Worm (Caenorhabditis elegans): ENCODE results near the gene F28C6.8.

The F28C6.8 gene

ce11 chrII:8617516-8617915 is 10.9 kb downstream of the F28C6.8 start, which contains the start of gene chhy-1:
TSS of gene chhy-1 (minus strand) at chrII:8617616.
- TF ChIP-seq aly-2 (tag; optimal IDR thresholded peaks at IDR 0.05) (no peak), egl-27 (tag; optimal IDR thresholded peaks at IDR 0.05) (no peak), sma-3 (GFP tag; optimal IDR thresholded peaks at IDR 0.05) (no peak), nhr-6 (tag; optimal IDR thresholded peaks at IDR 0.05) (no peak), C34F6.9 (tag; optimal IDR thresholded peaks at IDR 0.05) (no peak), elt-3 (tag; optimal IDR thresholded peaks at IDR 0.05) (no peak), F13H6.1 (tag; optimal IDR thresholded peaks at IDR 0.05) (no peak), ztf-11 (tag; optimal IDR thresholded peaks at IDR 0.05) (no peak)

- TF ChIP-seq gmeb-1 (tag; optimal IDR thresholded peaks at IDR 0.05) (no peak), sma-3 (GFP tag; optimal IDR thresholded peaks at IDR 0.05) (no peak), C34F6.9 (tag; optimal IDR thresholded peaks at IDR 0.05) (no peak), nhr-237 (tag; optimal IDR thresholded peaks at IDR 0.05) (no peak), ztf-11 (tag; optimal IDR thresholded peaks at IDR 0.05) (no peak), R02D3.7 (tag; optimal IDR thresholded peaks at IDR 0.05) (no peak)
Measured at ce11 chrII:8621883-8622282, 15.2 kb downstream of the F28C6.8 start, which contains the start of gene T22C8.3. TSS of gene T22C8.3 (minus strand) at chrII:8621983.

- TF ChIP-seq mbf-1 (tag; optimal IDR thresholded peaks at IDR 0.05) (no peak), alr-1 (tag; optimal IDR thresholded peaks at IDR 0.05) (no peak), skn-1 (tag; optimal IDR thresholded peaks at IDR 0.05) (no peak), lin-13 (GFP tag; optimal IDR thresholded peaks at IDR 0.05) (no peak), C34F6.9 (tag; optimal IDR thresholded peaks at IDR 0.05) (no peak), ZK546.5 (tag; optimal IDR thresholded peaks at IDR 0.05) (no peak), lin-39 (tag; optimal IDR thresholded peaks at IDR 0.05) (no peak), nhr-12 (tag; optimal IDR thresholded peaks at IDR 0.05) (no peak), lsy-2 (tag; optimal IDR thresholded peaks at IDR 0.05) (no peak), nhr-11 (tag; optimal IDR thresholded peaks at IDR 0.05) (no peak), R02D3.7 (tag; optimal IDR thresholded peaks at IDR 0.05) (no peak), ztf-4 (tag; optimal IDR thresholded peaks at IDR 0.05) (no peak), unc-39 (tag; optimal IDR thresholded peaks at IDR 0.05) (no peak), nhr-237 (tag; optimal IDR thresholded peaks at IDR 0.05) (no peak), elt-1 (tag; optimal IDR thresholded peaks at IDR 0.05) (no peak), peb-1 (tag; optimal IDR thresholded peaks at IDR 0.05) (no peak), lin-11 (tag; optimal IDR thresholded peaks at IDR 0.05) (no peak), ztf-11 (tag; optimal IDR thresholded peaks at IDR 0.05) (no peak)
Measured at ce11 chrII:8623396-8623795, 16.7 kb downstream of the F28C6.8 start, which contains the start of gene T22C8.4. TSS of gene T22C8.4 (minus strand) at chrII:8623496.

- TF ChIP-seq nhr-12 (tag; optimal IDR thresholded peaks at IDR 0.05), result no peak
- TF ChIP-seq nhr-23 (tag; optimal IDR thresholded peaks at IDR 0.05), result no peak
- TF ChIP-seq ztf-4 (tag; optimal IDR thresholded peaks at IDR 0.05), result no peak
- no peak for TF ChIP-seq ztf-1 (GFP tag; conservative IDR thresholded peaks at IDR 0.05)
- TF ChIP-seq nhr-237 (tag; optimal IDR thresholded peaks at IDR 0.05), result no peak
- no peak for TF ChIP-seq skn-1 (tag; optimal IDR thresholded peaks at IDR 0.05)
- no peak for TF ChIP-seq blmp-1 (tag; optimal IDR thresholded peaks at IDR 0.05; ENCODE audit: insufficient read depth)
- TF ChIP-seq nhr-10 (tag; optimal IDR thresholded peaks at IDR 0.05), result no peak
- TF ChIP-seq peb-1 (tag; optimal IDR thresholded peaks at IDR 0.05), result no peak
- no peak for TF ChIP-seq egl-27 (tag; optimal IDR thresholded peaks at IDR 0.05)
- TF ChIP-seq unc-62 (GFP tag; optimal IDR thresholded peaks at IDR 0.05), result no peak
- TF ChIP-seq elt-1 (tag; optimal IDR thresholded peaks at IDR 0.05), result no peak
- no peak for TF ChIP-seq nhr-21 (tag; optimal IDR thresholded peaks at IDR 0.05)
- peak; percentile 5 for TF ChIP-seq F13H6.1 (tag; optimal IDR thresholded peaks at IDR 0.05)
- TF ChIP-seq nhr-25 (tag; optimal IDR thresholded peaks at IDR 0.05), result no peak
- peak; percentile 29 for TF ChIP-seq crh-2 (tag; optimal IDR thresholded peaks at IDR 0.05)
- TF ChIP-seq dmd-4 (tag; optimal IDR thresholded peaks at IDR 0.05), result no peak
- TF ChIP-seq Y55F3AM.14 (GFP tag; optimal IDR thresholded peaks at IDR 0.05), result no peak
- TF ChIP-seq mbf-1 (tag; optimal IDR thresholded peaks at IDR 0.05), result no peak
- no peak for TF ChIP-seq nhr-77 (tag; optimal IDR thresholded peaks at IDR 0.05)
- no peak for TF ChIP-seq elt-3 (tag; optimal IDR thresholded peaks at IDR 0.05)
- TF ChIP-seq ztf-11 (tag; optimal IDR thresholded peaks at IDR 0.05), result no peak
- TF ChIP-seq C34F6.9 (tag; optimal IDR thresholded peaks at IDR 0.05), result no peak
- no peak for TF ChIP-seq ZK546.5 (tag; optimal IDR thresholded peaks at IDR 0.05)
- TF ChIP-seq mab-5 (tag; optimal IDR thresholded peaks at IDR 0.05), result no peak
- TF ChIP-seq ama-1 (optimal IDR thresholded peaks at IDR 0.05), result no peak
- TF ChIP-seq sma-9 (GFP tag; optimal IDR thresholded peaks at IDR 0.05), result peak; percentile 1
- no peak for TF ChIP-seq sma-9 (tag; optimal IDR thresholded peaks at IDR 0.05)
- TF ChIP-seq sma-3 (GFP tag; optimal IDR thresholded peaks at IDR 0.05), result no peak
- no peak for TF ChIP-seq nhr-129 (tag; optimal IDR thresholded peaks at IDR 0.05)
- peak; percentile 97 for TF ChIP-seq fos-1 (tag; optimal IDR thresholded peaks at IDR 0.05)
- TF ChIP-seq ceh-16 (tag; optimal IDR thresholded peaks at IDR 0.05), result no peak
- peak; percentile 9 for TF ChIP-seq gmeb-1 (tag; optimal IDR thresholded peaks at IDR 0.05)
- no peak for TF ChIP-seq sem-4 (tag; optimal IDR thresholded peaks at IDR 0.05)
- TF ChIP-seq lin-13 (GFP tag; optimal IDR thresholded peaks at IDR 0.05), result no peak
- TF ChIP-seq R02D3.7 (tag; optimal IDR thresholded peaks at IDR 0.05), result no peak
Measured at ce11 chrII:8625163-8625562, 18.5 kb downstream of the F28C6.8 start, which contains the start of gene sptf-2. TSS of gene sptf-2 (plus strand) at chrII:8625459.
